Worm (Caenorhabditis elegans) whole organism, L3 larva: ENCODE results near the gene pigt-1.

Source experiments
- ceh-28 ChIP-seq: fragments of 150-350 bp; optimal IDR thresholded peaks from 2 replicates; lab custom pipeline; 2014; ENCODE audit warnings: missing biosample characterization, missing genetic modification reagents, missing genetic modification characterization
- pha-4 ChIP-seq: fragments of 150-350 bp; optimal IDR thresholded peaks from 2 replicates; lab custom pipeline; 2014; ENCODE audit warnings: missing biosample characterization, missing genetic modification reagents, missing genetic modification characterization
- snpc-4 ChIP-seq: fragments of 150-350 bp; optimal IDR thresholded peaks from 2 replicates; lab custom pipeline; 2014; ENCODE audit warnings: missing biosample characterization, missing genetic modification characterization
- tbx-2 ChIP-seq: sonication (generic microtip); optimal IDR thresholded peaks from 2 replicates; lab custom pipeline; 2016; ENCODE audit warnings: mild to moderate bottlenecking, missing genetic modification characterization, missing compliant biosample characterization
- unc-62 ChIP-seq: fragments of 150-350 bp; sonication (generic microtip); optimal IDR thresholded peaks from 4 replicates; lab custom pipeline; 2014; ENCODE audit warnings: missing biosample characterization, missing genetic modification reagents, missing genetic modification characterization
- ztf-11 ChIP-seq: fragments of 150-350 bp; optimal IDR thresholded peaks from 2 replicates; lab custom pipeline; 2014; ENCODE audit warnings: missing biosample characterization, missing genetic modification characterization

ce11 chrV:10944903-10945302 is 13.7 kb downstream of the pigt-1 start:
- TF ChIP-seq tbx-2 (tag; lab: Kevin White, UChicago), result no peak
- TF ChIP-seq ztf-11 (tag; lab: Kevin White, UChicago), result no peak
- no peak for TF ChIP-seq pha-4 (tag; lab: Kevin White, UChicago)
- no peak for TF ChIP-seq ceh-28
- no peak for TF ChIP-seq unc-62
- TF ChIP-seq snpc-4 (tag; lab: Kevin White, UChicago), result no peak
